Fruit fly (Drosophila melanogaster) whole organism, embryonic: Measurements from ENCODE around the gene Obp99b.

Experiments used
- Atf3 ChIP-seq: fragments of 200-800 bp; sonication (Bioruptor generic); optimal IDR thresholded peaks from 3 replicates; lab custom pipeline; 2016; ENCODE audit warnings: missing biosample characterization, missing genetic modification characterization
- B-H2 ChIP-seq: fragments of 200-800 bp; sonication (Bioruptor generic); optimal IDR thresholded peaks from 2 replicates; lab custom pipeline; 2018; ENCODE audit warnings: missing biosample characterization, mild to moderate bottlenecking, missing genetic modification characterization
- Bteb2 ChIP-seq: fragments of 200-800 bp; sonication (Bioruptor generic); optimal IDR thresholded peaks from 2 replicates; lab custom pipeline; 2016; ENCODE audit warnings: missing biosample characterization, missing genetic modification characterization
- CG10147 ChIP-seq: fragments of 200-800 bp; sonication (Bioruptor generic); optimal IDR thresholded peaks from 2 replicates; lab custom pipeline; 2019; ENCODE audit warnings: missing biosample characterization, mild to moderate bottlenecking, missing genetic modification characterization, moderate library complexity
- CG10654 ChIP-seq: fragments of 200-800 bp; sonication (Bioruptor generic); optimal IDR thresholded peaks from 2 replicates; lab custom pipeline; 2016; ENCODE audit warnings: missing biosample characterization, missing genetic modification characterization
- CG15269 ChIP-seq: fragments of 200-800 bp; sonication (Bioruptor generic); optimal IDR thresholded peaks from 2 replicates; lab custom pipeline; 2018; ENCODE audit warnings: missing biosample characterization, mild to moderate bottlenecking, missing genetic modification characterization, moderate library complexity
- CG1603 ChIP-seq: fragments of 200-800 bp; sonication (Bioruptor generic); optimal IDR thresholded peaks from 2 replicates; lab custom pipeline; 2019; ENCODE audit warnings: missing biosample characterization, mild to moderate bottlenecking, missing genetic modification characterization, moderate library complexity
- CG16815 ChIP-seq: fragments of 200-800 bp; sonication (Bioruptor generic); optimal IDR thresholded peaks from 3 replicates; lab custom pipeline; 2017; ENCODE audit warnings: missing biosample characterization, mild to moderate bottlenecking, missing genetic modification characterization
- CG17328 ChIP-seq: fragments of 200-800 bp; sonication (Bioruptor generic); IDR thresholded peaks from 2 replicates; pipeline ENCODE4 v1.3.6; 2022; ENCODE audit warnings: missing biosample characterization, missing genetic modification characterization
- CG17568 ChIP-seq: fragments of 200-800 bp; sonication (Bioruptor generic); optimal IDR thresholded peaks from 2 replicates; lab custom pipeline; 2018; ENCODE audit warnings: missing biosample characterization, mild to moderate bottlenecking, missing genetic modification characterization, moderate library complexity
- CG2202 ChIP-seq: fragments of 200-800 bp; sonication (Bioruptor generic); optimal IDR thresholded peaks from 2 replicates; lab custom pipeline; 2018; ENCODE audit warnings: missing biosample characterization, mild to moderate bottlenecking, missing genetic modification characterization
- CG30403 ChIP-seq: fragments of 200-800 bp; sonication (Bioruptor generic); optimal IDR thresholded peaks from 3 replicates; lab custom pipeline; 2016; ENCODE audit warnings: missing biosample characterization, missing genetic modification characterization
- CG42726 ChIP-seq: fragments of 200-800 bp; sonication (Bioruptor generic); IDR thresholded peaks from 2 replicates; pipeline ENCODE4 v1.3.6; 2022; ENCODE audit warnings: missing biosample characterization, missing genetic modification characterization; ENCODE audit not compliant: partially characterized antibody
- CG4707 ChIP-seq: fragments of 200-800 bp; sonication (Bioruptor generic); optimal IDR thresholded peaks from 2 replicates; lab custom pipeline; 2018; ENCODE audit warnings: missing biosample characterization, mild to moderate bottlenecking, missing genetic modification characterization, moderate library complexity
- CG5953 ChIP-seq: fragments of 200-800 bp; sonication (Bioruptor generic); IDR thresholded peaks from 2 replicates; pipeline ENCODE4 v1.3.6; 2022; ENCODE audit warnings: missing biosample characterization, missing genetic modification characterization
- CG6272 ChIP-seq: fragments of 200-800 bp; sonication (Bioruptor generic); IDR thresholded peaks from 2 replicates; pipeline ENCODE4 v1.3.6; 2022; ENCODE audit warnings: missing biosample characterization, missing genetic modification characterization
- CG6689 ChIP-seq: fragments of 200-800 bp; sonication (Bioruptor generic); IDR thresholded peaks from 2 replicates; pipeline ENCODE4 v1.3.6; 2022; ENCODE audit warnings: missing biosample characterization, missing genetic modification characterization
- CG6813 ChIP-seq: fragments of 200-800 bp; sonication (Bioruptor generic); optimal IDR thresholded peaks from 2 replicates; lab custom pipeline; 2017; ENCODE audit warnings: missing biosample characterization, missing genetic modification characterization, mild to moderate bottlenecking, moderate library complexity, missing genetic modification reagents
- CG7271 ChIP-seq: fragments of 200-800 bp; sonication (Bioruptor generic); optimal IDR thresholded peaks from 2 replicates; lab custom pipeline; 2018; ENCODE audit warnings: missing biosample characterization, mild to moderate bottlenecking, missing genetic modification characterization, moderate library complexity
- CG7556 ChIP-seq: fragments of 200-800 bp; sonication (Bioruptor generic); optimal IDR thresholded peaks from 2 replicates; lab custom pipeline; 2017; ENCODE audit warnings: missing biosample characterization, mild to moderate bottlenecking, missing genetic modification characterization
- CG8089 ChIP-seq: fragments of 200-800 bp; sonication (Bioruptor generic); optimal IDR thresholded peaks from 3 replicates; lab custom pipeline; 2016; ENCODE audit warnings: missing biosample characterization, missing genetic modification characterization
- CkIIα-i1 ChIP-seq: fragments of 200-800 bp; sonication (Bioruptor generic); IDR thresholded peaks from 2 replicates; pipeline ENCODE4 v1.3.6; 2022; ENCODE audit warnings: missing biosample characterization, missing genetic modification characterization
- Dll ChIP-seq: fragments of 200-800 bp; sonication (Bioruptor generic); IDR thresholded peaks from 4 replicates; pipeline ENCODE4 v1.3.6; 2022; ENCODE audit warnings: missing biosample characterization, missing genetic modification characterization; ENCODE audit not compliant: partially characterized antibody
- E2f2 ChIP-seq: fragments of 200-800 bp; sonication (Bioruptor generic); IDR thresholded peaks from 2 replicates; pipeline ENCODE4 v1.3.6; 2022; ENCODE audit warnings: missing biosample characterization, missing genetic modification characterization
- Hey ChIP-seq: fragments of 200-800 bp; sonication (Bioruptor generic); optimal IDR thresholded peaks from 3 replicates; lab custom pipeline; 2018; ENCODE audit warnings: missing biosample characterization, mild to moderate bottlenecking, missing genetic modification characterization
- Lpt ChIP-seq: fragments of >200 bp; optimal IDR thresholded peaks from 2 replicates; lab custom pipeline; 2018; ENCODE audit warnings: missing biosample characterization, missing genetic modification characterization
- MBD-R2 ChIP-seq: fragments of 200-800 bp; sonication (Bioruptor generic); IDR thresholded peaks from 2 replicates; pipeline ENCODE4 v1.3.6; 2022; ENCODE audit warnings: missing biosample characterization, missing genetic modification characterization
- MESR4 ChIP-seq: fragments of 200-800 bp; sonication (Bioruptor generic); optimal IDR thresholded peaks from 2 replicates; lab custom pipeline; 2018; ENCODE audit warnings: missing biosample characterization, mild to moderate bottlenecking, missing genetic modification characterization, moderate library complexity
- Med ChIP-seq: fragments of 200-800 bp; sonication (Bioruptor generic); peaks from one replicate; lab custom pipeline; 2016; ENCODE audit warnings: missing biosample characterization, missing genetic modification characterization, mild to moderate bottlenecking, inconsistent platforms, moderate library complexity
- Nf-YB ChIP-seq: fragments of 200-800 bp; sonication (Bioruptor generic); optimal IDR thresholded peaks from 3 replicates; lab custom pipeline; 2019; ENCODE audit warnings: missing biosample characterization, mild to moderate bottlenecking, missing genetic modification characterization, moderate library complexity
- Oli ChIP-seq: fragments of 200-800 bp; sonication (Bioruptor generic); optimal IDR thresholded peaks from 2 replicates; lab custom pipeline; 2018; ENCODE audit warnings: missing biosample characterization, mild to moderate bottlenecking, missing genetic modification characterization, moderate library complexity
- Pdp1 ChIP-seq, 2 experiments: fragments of 200-800 bp; sonication (Bioruptor generic); optimal IDR thresholded peaks; 3 replicates each; lab custom pipeline; 2016; ENCODE audit warnings: missing biosample characterization in 2 of 2, missing genetic modification characterization in 2 of 2, mild to moderate bottlenecking in 1 of 2, moderate library complexity in 1 of 2
- Rx ChIP-seq: fragments of 200-800 bp; sonication (Bioruptor generic); IDR thresholded peaks from 2 replicates; pipeline ENCODE4 v1.3.6; 2022; ENCODE audit warnings: missing biosample characterization, missing genetic modification characterization
- Sin3A ChIP-seq: fragments of >200 bp; optimal IDR thresholded peaks from 2 replicates; lab custom pipeline; 2018
- Sry-β ChIP-seq: fragments of 200-800 bp; sonication (Bioruptor generic); optimal IDR thresholded peaks from 2 replicates; lab custom pipeline; 2018; ENCODE audit warnings: missing biosample characterization, mild to moderate bottlenecking, missing genetic modification characterization, moderate library complexity
- corto ChIP-seq: fragments of 200-800 bp; sonication (Bioruptor generic); optimal IDR thresholded peaks from 2 replicates; lab custom pipeline; 2016; ENCODE audit warnings: missing biosample characterization, mild to moderate bottlenecking, missing genetic modification characterization, moderate library complexity
- dysf ChIP-seq: fragments of 200-800 bp; sonication (Bioruptor generic); IDR thresholded peaks from 3 replicates; pipeline ENCODE4 v1.3.6; 2022; ENCODE audit warnings: missing biosample characterization, missing genetic modification characterization
- esg ChIP-seq: fragments of 200-800 bp; sonication (Bioruptor generic); conservative IDR thresholded peaks from 2 replicates; pipeline ENCODE4 v1.3.6; 2022; ENCODE audit warnings: missing biosample characterization, missing genetic modification characterization
- grau ChIP-seq: fragments of 200-800 bp; optimal IDR thresholded peaks from 3 replicates; lab custom pipeline; 2019; ENCODE audit warnings: missing biosample characterization, mild to moderate bottlenecking, missing genetic modification characterization, moderate library complexity
- grn ChIP-seq: fragments of 200-800 bp; sonication (Bioruptor generic); optimal IDR thresholded peaks from 3 replicates; lab custom pipeline; 2017; ENCODE audit warnings: missing biosample characterization, missing genetic modification characterization
- ham ChIP-seq: fragments of 200-800 bp; sonication (Bioruptor generic); IDR thresholded peaks from 2 replicates; pipeline ENCODE4 v1.3.6; 2022; ENCODE audit warnings: missing biosample characterization, missing genetic modification characterization
- insv ChIP-seq, 2 experiments: fragments of 200-800 bp; sonication (Bioruptor generic); optimal IDR thresholded peaks; 3 replicates each; lab custom pipeline; 2016 to 2018; ENCODE audit warnings: missing biosample characterization in 2 of 2, missing genetic modification characterization in 2 of 2
- kah ChIP-seq: fragments of 200-800 bp; sonication (Bioruptor generic); optimal IDR thresholded peaks from 2 replicates; lab custom pipeline; 2018; ENCODE audit warnings: missing biosample characterization, mild to moderate bottlenecking, missing genetic modification characterization
- ken ChIP-seq: fragments of 200-800 bp; sonication (Bioruptor generic); IDR thresholded peaks from 3 replicates; pipeline ENCODE4 v1.3.6; 2022; ENCODE audit warnings: missing biosample characterization, missing genetic modification characterization
- lbe ChIP-seq: fragments of 200-800 bp; sonication (Bioruptor generic); optimal IDR thresholded peaks from 2 replicates; lab custom pipeline; 2016; ENCODE audit warnings: missing biosample characterization, mild to moderate bottlenecking, missing genetic modification characterization
- org-1 ChIP-seq: fragments of 200-800 bp; sonication (Bioruptor generic); optimal IDR thresholded peaks from 2 replicates; lab custom pipeline; 2017; ENCODE audit warnings: missing biosample characterization, missing genetic modification characterization
- otp ChIP-seq: fragments of 200-800 bp; sonication (Bioruptor generic); IDR thresholded peaks from 3 replicates; pipeline ENCODE4, ENCODE4 v1.3.6; 2022; ENCODE audit warnings: missing biosample characterization, missing genetic modification characterization
- run ChIP-seq: fragments of 200-800 bp; sonication (Bioruptor generic); optimal IDR thresholded peaks from 3 replicates; lab custom pipeline; 2018; ENCODE audit warnings: missing biosample characterization, mild to moderate bottlenecking, missing genetic modification characterization
- schlank ChIP-seq: fragments of 200-800 bp; sonication (Bioruptor generic); optimal IDR thresholded peaks from 2 replicates; lab custom pipeline; 2018; ENCODE audit warnings: missing biosample characterization, mild to moderate bottlenecking, missing genetic modification characterization
- sim ChIP-seq: fragments of 200-800 bp; sonication (Bioruptor generic); IDR thresholded peaks from 2 replicates; pipeline ENCODE4 v1.3.6; 2022; ENCODE audit warnings: missing biosample characterization, missing genetic modification characterization
- so ChIP-seq: fragments of 200-800 bp; sonication (Bioruptor generic); IDR thresholded peaks from 3 replicates; pipeline ENCODE4 v1.3.6; 2022; ENCODE audit warnings: missing biosample characterization, missing genetic modification characterization

The Obp99b gene

dm6 chr3R:29723048-29723656 lies 6.5 kb upstream of the Obp99b start, which contains the start of gene Pcd (continued):
- no peak for TF ChIP-seq Atf3 (GFP tag; lab: Kevin White, UChicago)
- no peak for TF ChIP-seq Hey (tag; lab: Kevin White, UChicago)
- TF ChIP-seq CG4707 (GFP tag; lab: Kevin White, UChicago) = no peak
- TF ChIP-seq CG17568 (GFP tag; lab: Kevin White, UChicago) = no peak
- no peak for TF ChIP-seq ken (GFP tag; lab: Robert Waterston, UW)
- no peak for TF ChIP-seq lbe (GFP tag; lab: Kevin White, UChicago)
- TF ChIP-seq CG17328 (GFP tag; lab: Robert Waterston, UW) = 0 out of 2 replicates have a peak, but pooled peaks have one; percentile 27
- TF ChIP-seq ham (GFP tag; lab: Robert Waterston, UW) = no peak
- TF ChIP-seq corto (GFP tag; lab: Kevin White, UChicago) = no peak
- no peak for TF ChIP-seq CG15269 (tag; lab: Kevin White, UChicago)
- TF ChIP-seq otp (GFP tag; lab: Robert Waterston, UW) = no peak
- TF ChIP-seq insv (GFP tag; optimal IDR thresholded peaks at IDR 0.05; lab: Kevin White, UChicago) = peak in 1 of 2 experiments; percentile 46
- no peak for TF ChIP-seq CG8089 (GFP tag; lab: Kevin White, UChicago)
- TF ChIP-seq esg (GFP tag; lab: Robert Waterston, UW) = no peak
- TF ChIP-seq CG6272 = no peak
- no peak for TF ChIP-seq CG10147 (GFP tag; lab: Kevin White, UChicago)
- no peak for TF ChIP-seq sim
- TF ChIP-seq dysf (GFP tag; lab: Robert Waterston, UW) = no peak
- TF ChIP-seq MBD-R2 (GFP tag; lab: Robert Waterston, UW) = peak; percentile 83
- TF ChIP-seq MESR4 (GFP tag; lab: Kevin White, UChicago) = peak; percentile 56
- no peak for TF ChIP-seq CkIIα-i1
- no peak for TF ChIP-seq CG7271 (tag; lab: Kevin White, UChicago)
- TF ChIP-seq Dll (GFP tag; lab: Robert Waterston, UW) = peak; percentile 41; the same call in 1 of the 4 replicates
- TF ChIP-seq CG10654 (GFP tag; lab: Kevin White, UChicago) = no peak
- no peak for TF ChIP-seq schlank
- TF ChIP-seq CG16815 (GFP tag; lab: Kevin White, UChicago) = no peak
- peak; percentile 30 for TF ChIP-seq CG1603
- TF ChIP-seq grau (tag; lab: Kevin White, UChicago) = no peak
- no peak for TF ChIP-seq CG7556 (GFP tag; lab: Kevin White, UChicago)
- no peak for TF ChIP-seq grn
- no peak for TF ChIP-seq so
- TF ChIP-seq Sry-β = no peak
- TF ChIP-seq Med (GFP tag; lab: Kevin White, UChicago) = peak; percentile 33
- TF ChIP-seq CG42726 (GFP tag; lab: Robert Waterston, UW) = 0 out of 2 replicates have a peak, but pooled peaks have one; percentile 17
- no peak for TF ChIP-seq org-1 (GFP tag; lab: Kevin White, UChicago)
- no peak for TF ChIP-seq Pdp1 (GFP tag; optimal IDR thresholded peaks at IDR 0.05; lab: Kevin White, UChicago)
- no peak for TF ChIP-seq CG2202 (tag; lab: Kevin White, UChicago)
- TF ChIP-seq CG30403 (GFP tag; lab: Kevin White, UChicago) = no peak
- TF ChIP-seq Bteb2 (GFP tag; lab: Kevin White, UChicago) = no peak
- peak; percentile 51 for TF ChIP-seq B-H2 (GFP tag; lab: Kevin White, UChicago)
- no peak for TF ChIP-seq run (tag; lab: Kevin White, UChicago)
- peak; percentile 7 for TF ChIP-seq Sin3A
- no peak for TF ChIP-seq kah
- no peak for TF ChIP-seq Lpt (GFP tag; lab: Kevin White, UChicago)
- no peak for TF ChIP-seq CG5953 (GFP tag; lab: Robert Waterston, UW)
- TF ChIP-seq Oli (tag; lab: Kevin White, UChicago) = no peak
- TF ChIP-seq Rx (GFP tag; lab: Robert Waterston, UW) = no peak
- TF ChIP-seq E2f2 (GFP tag; lab: Robert Waterston, UW) = peak; percentile 91
- TF ChIP-seq CG6813 (GFP tag; lab: Kevin White, UChicago) = no peak
- TF ChIP-seq Nf-YB (GFP tag; lab: Kevin White, UChicago) = no peak
- no peak for TF ChIP-seq CG6689
